Worm (Caenorhabditis elegans): Measurements from ENCODE around the gene T03G6.3.

- TF ChIP-seq ztf-11 (tag; optimal IDR thresholded peaks at IDR 0.05) = no peak
- TF ChIP-seq pqm-1 (tag; optimal IDR thresholded peaks at IDR 0.05) = no peak
- TF ChIP-seq egl-27 (tag; optimal IDR thresholded peaks at IDR 0.05) = no peak
- no peak for TF ChIP-seq nhr-42 (GFP tag; IDR thresholded peaks at IDR 0.05)
- TF ChIP-seq nhr-237 (tag; optimal IDR thresholded peaks at IDR 0.05) = no peak
- TF ChIP-seq lir-3 (tag; optimal IDR thresholded peaks at IDR 0.05) = no peak
- no peak for TF ChIP-seq ceh-82 (tag; optimal IDR thresholded peaks at IDR 0.05)
These were observed 27.5 kb downstream of the T03G6.3 start for ce11 chrX:2588012-2588411.

Measured in whole organism, L4 larva.